Fruit fly (Drosophila melanogaster) Kc167 (cell line): Measurements from ENCODE around the gene CG32982.

Experiments used
- Myc ChIP-seq: fragments of >200 bp; optimal IDR thresholded peaks from 2 replicates; lab custom pipeline; 2017; ENCODE audit warnings: missing external identifiers
- Sin3A ChIP-seq: fragments of >200 bp; optimal IDR thresholded peaks from 2 replicates; lab custom pipeline; 2018; ENCODE audit warnings: missing external identifiers
- h ChIP-seq: fragments of >200 bp; optimal IDR thresholded peaks from 3 replicates; lab custom pipeline; 2018; ENCODE audit warnings: missing external identifiers
- insv ChIP-seq: fragments of >200 bp; optimal IDR thresholded peaks from 3 replicates; lab custom pipeline; 2018; ENCODE audit warnings: missing external identifiers
- psq ChIP-seq: fragments of >200 bp; optimal IDR thresholded peaks from 2 replicates; lab custom pipeline; 2017; ENCODE audit warnings: missing external identifiers
- ttk ChIP-seq: sonication (Bioruptor generic); optimal IDR thresholded peaks from 2 replicates; lab custom pipeline; 2017; ENCODE audit warnings: missing external identifiers

CG32982 gene

DNA sequence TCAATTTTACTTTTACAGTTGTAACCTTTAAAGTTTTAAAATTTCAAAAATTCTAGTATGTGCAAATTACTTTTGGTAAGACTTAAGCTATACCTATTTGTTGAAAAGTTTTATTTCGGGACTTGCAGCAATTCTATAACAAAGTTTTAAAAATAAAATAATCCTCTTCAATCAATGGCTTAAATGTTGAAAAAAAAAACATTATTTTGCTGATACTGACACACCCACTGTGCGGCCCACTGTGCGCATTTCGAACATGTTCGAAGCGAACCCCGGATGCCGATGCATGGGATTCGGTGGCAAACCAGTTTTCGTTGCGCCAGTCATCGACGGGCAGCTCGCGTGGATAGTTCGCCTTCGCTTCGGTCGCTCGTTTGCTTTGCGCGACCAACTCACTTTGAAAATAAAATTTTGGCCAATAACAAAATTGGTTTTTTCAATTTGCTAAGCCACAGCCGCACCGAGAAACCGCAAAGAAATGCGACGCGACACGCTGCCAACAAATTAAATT, at the start of gene CG32982:
TSS of gene CG32982 (plus strand) at position 320 of the 511 bp plus-strand sequence.
- TF ChIP-seq ttk (no peak), psq (lab: Kevin White, UChicago) (no peak), insv (no peak), h (lab: Kevin White, UChicago) (no peak), Sin3A (lab: Kevin White, UChicago) (no peak), Myc (lab: Kevin White, UChicago) (no peak)

DNA sequence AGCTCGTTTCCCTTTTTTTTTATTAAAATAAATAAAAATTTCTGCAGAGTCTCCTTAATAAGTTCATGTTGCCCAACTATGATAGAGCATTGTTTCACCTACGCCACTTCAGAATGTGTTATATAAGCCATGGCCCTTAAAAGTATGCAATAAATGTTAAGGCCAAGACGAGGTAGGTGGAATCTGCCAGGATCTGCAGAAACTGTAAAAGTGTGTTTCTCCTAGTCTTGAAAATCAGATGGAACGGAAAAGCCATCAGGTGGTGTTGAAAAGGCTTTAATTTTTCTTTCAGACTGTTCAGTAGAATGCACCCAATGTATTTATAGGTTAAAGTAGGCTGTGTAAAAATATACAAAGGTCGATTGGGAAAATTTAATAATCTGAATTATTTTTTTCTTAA, 48.7 kb upstream of the CG32982 start, which contains the start of gene CG12439:
TSS of gene CG12439 (plus strand) at position 301 of the 400 bp plus-strand sequence.
- TF ChIP-seq psq (lab: Kevin White, UChicago) (no peak), h (lab: Kevin White, UChicago) (no peak), insv (no peak), Sin3A (lab: Kevin White, UChicago) (no peak), ttk (no peak), Myc (lab: Kevin White, UChicago) (no peak)

DNA sequence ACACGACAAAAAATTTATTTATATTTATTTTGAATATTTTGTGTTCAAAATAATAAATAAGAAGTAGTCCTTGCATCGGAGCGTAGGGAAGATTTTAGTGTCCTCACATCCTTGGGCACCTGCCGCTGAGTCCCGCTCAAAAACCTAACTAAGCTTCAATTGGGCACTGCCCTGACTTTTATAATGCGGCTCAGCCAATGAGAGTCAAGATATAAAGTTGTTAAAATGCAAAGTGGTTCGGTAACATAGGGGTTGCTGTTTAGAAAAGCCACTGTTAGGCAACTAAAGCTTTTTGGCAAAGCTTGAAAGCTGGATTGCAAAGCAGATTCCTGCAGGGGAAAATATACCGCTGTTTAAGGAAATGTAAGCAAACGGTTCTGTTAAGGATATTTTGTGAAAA, 42.8 kb upstream of the CG32982 start:
- TF ChIP-seq insv (no peak), Sin3A (lab: Kevin White, UChicago) (no peak), ttk (no peak), h (lab: Kevin White, UChicago) (no peak), psq (lab: Kevin White, UChicago) (no peak), Myc (lab: Kevin White, UChicago) (no peak)

- no peak for TF ChIP-seq insv
- TF ChIP-seq Myc (lab: Kevin White, UChicago): no peak
- TF ChIP-seq psq (lab: Kevin White, UChicago): no peak
- no peak for TF ChIP-seq h (lab: Kevin White, UChicago)
- TF ChIP-seq ttk: no peak
- no peak for TF ChIP-seq Sin3A (lab: Kevin White, UChicago)
Measured at dm6 chr2L:9083807-9084206, 41.7 kb upstream of the CG32982 start, which contains the start of gene Toll-4. Toll-4 (plus strand) TSS chr2L:9084107.

DNA sequence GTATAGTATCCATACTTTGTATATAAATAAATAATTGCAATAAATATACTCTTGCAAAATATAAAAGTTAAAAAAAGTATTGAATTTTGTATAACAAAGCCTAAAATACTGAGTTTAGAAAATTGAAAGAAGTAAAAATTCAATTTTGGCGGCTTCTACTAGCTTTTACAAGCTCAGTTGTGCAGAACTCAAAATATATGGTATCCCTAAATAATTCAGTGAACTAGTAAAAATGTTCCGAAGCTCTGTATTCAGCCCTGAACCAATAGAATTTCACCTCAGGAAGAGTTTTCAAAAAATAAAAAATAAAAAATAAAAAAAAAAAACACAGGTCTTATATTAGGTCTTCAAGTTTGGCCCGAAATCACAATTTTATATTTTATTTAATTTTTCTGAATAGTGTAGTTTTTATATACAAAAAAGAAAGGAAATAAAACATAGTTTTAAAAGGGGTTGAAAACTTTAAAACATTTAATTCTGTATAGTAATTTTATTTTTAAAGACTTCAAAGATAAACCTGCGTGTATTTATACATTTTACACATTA, 35.9 kb upstream of the CG32982 start:
- TF ChIP-seq ttk (no peak), insv (no peak), Myc (lab: Kevin White, UChicago) (no peak), h (lab: Kevin White, UChicago) (no peak), Sin3A (lab: Kevin White, UChicago) (no peak), psq (lab: Kevin White, UChicago) (no peak)

dm6 chr2L:9097263-9097662, 28.3 kb upstream of the CG32982 start, which contains the start of gene CG31609:
CG31609 (plus strand) TSS chr2L:9097563.
- no peak for TF ChIP-seq h (lab: Kevin White, UChicago)
- TF ChIP-seq ttk: no peak
- no peak for TF ChIP-seq psq (lab: Kevin White, UChicago)

dm6 chr2L:9111514-9111913, 14.0 kb upstream of the CG32982 start, which contains the start of gene Or30a:
Or30a (plus strand) TSS chr2L:9111814.
- no peak for TF ChIP-seq Sin3A (lab: Kevin White, UChicago)
- no peak for TF ChIP-seq h (lab: Kevin White, UChicago)
- TF ChIP-seq Myc (lab: Kevin White, UChicago): no peak

dm6 chr2L:9120475-9121309, 4.8 kb upstream of the CG32982 start:
- TF ChIP-seq h (lab: Kevin White, UChicago) (no peak), insv (no peak)

dm6 chr2L:9122371-9122770, 3.2 kb upstream of the CG32982 start:
- TF ChIP-seq Sin3A (lab: Kevin White, UChicago): no peak
- no peak for TF ChIP-seq h (lab: Kevin White, UChicago)
- no peak for TF ChIP-seq ttk

dm6 chr2L:9123707-9124106, 1.8 kb upstream of the CG32982 start:
- TF ChIP-seq psq (lab: Kevin White, UChicago) (no peak), h (lab: Kevin White, UChicago) (no peak), ttk (no peak), Myc (lab: Kevin White, UChicago) (no peak), insv (no peak), Sin3A (lab: Kevin White, UChicago) (no peak)

DNA sequence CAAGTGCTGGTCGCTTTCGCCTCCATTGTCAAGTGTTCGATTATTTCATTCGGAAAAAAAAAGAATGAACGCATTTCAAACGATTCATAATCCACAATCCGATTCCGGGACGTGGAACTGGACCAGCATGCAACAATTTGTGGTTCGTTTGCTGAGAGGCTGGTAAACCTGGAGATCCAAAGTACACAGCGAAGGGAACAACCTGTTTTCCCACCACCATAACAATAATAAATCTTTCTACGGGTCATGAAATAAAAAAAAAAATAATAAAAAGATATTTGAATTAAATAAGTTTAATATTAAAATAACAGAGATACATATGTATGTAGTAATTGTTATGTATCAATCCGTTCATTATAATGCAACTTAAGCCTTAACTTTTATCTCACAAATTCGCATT, 1.1 kb upstream of the CG32982 start:
- TF ChIP-seq insv (no peak), h (lab: Kevin White, UChicago) (no peak), Myc (lab: Kevin White, UChicago) (no peak), ttk (no peak), Sin3A (lab: Kevin White, UChicago) (no peak), psq (lab: Kevin White, UChicago) (no peak)

dm6 chr2L:9127072-9127646, 1.6 kb downstream of the CG32982 start:
- TF ChIP-seq Sin3A (lab: Kevin White, UChicago): no peak
- no peak for TF ChIP-seq Myc (lab: Kevin White, UChicago)
- TF ChIP-seq insv: no peak
- TF ChIP-seq ttk: no peak
